Fruit fly (Drosophila melanogaster) whole organism, embryonic: Measurements from ENCODE around the gene CG34293.

Experiments
- CG10979 ChIP-seq: fragments of 200-800 bp; sonication (Bioruptor generic); optimal IDR thresholded peaks from 2 replicates; lab custom pipeline; 2018; ENCODE audit warnings: missing biosample characterization, mild to moderate bottlenecking, missing genetic modification characterization, moderate library complexity
- CG11247 ChIP-seq: fragments of 200-800 bp; sonication (Bioruptor generic); IDR thresholded peaks from 2 replicates; pipeline ENCODE4 v1.3.6; 2022; ENCODE audit warnings: missing biosample characterization, missing genetic modification characterization
- CG14965 ChIP-seq: fragments of 200-800 bp; sonication (Bioruptor generic); optimal IDR thresholded peaks from 2 replicates; lab custom pipeline; 2016; ENCODE audit warnings: missing biosample characterization, missing genetic modification characterization, borderline replicate concordance
- CG17385 ChIP-seq: fragments of 200-800 bp; sonication (Bioruptor generic); optimal IDR thresholded peaks from 3 replicates; lab custom pipeline; 2018; ENCODE audit warnings: missing biosample characterization, mild to moderate bottlenecking, missing genetic modification characterization
- CG18011 ChIP-seq: fragments of 200-800 bp; sonication (Bioruptor generic); optimal IDR thresholded peaks from 2 replicates; lab custom pipeline; 2017; ENCODE audit warnings: missing biosample characterization, missing genetic modification characterization, mild to moderate bottlenecking, moderate library complexity, missing genotype
- CG2129 ChIP-seq: fragments of 200-800 bp; sonication (Bioruptor generic); IDR thresholded peaks from 2 replicates; pipeline ENCODE4 v1.3.6; 2022; ENCODE audit warnings: missing biosample characterization, missing genetic modification characterization; ENCODE audit not compliant: partially characterized antibody
- CG2199 ChIP-seq: fragments of 200-800 bp; sonication (Bioruptor generic); IDR thresholded peaks from 3 replicates; pipeline ENCODE4 v1.3.6; 2022; ENCODE audit warnings: missing biosample characterization, missing genetic modification characterization
- CG32532 ChIP-seq: fragments of 200-800 bp; sonication (Bioruptor generic); IDR thresholded peaks from 2 replicates; pipeline ENCODE4 v1.3.6; 2022; ENCODE audit warnings: missing biosample characterization, missing genetic modification characterization
- CG32767 ChIP-seq: fragments of 200-800 bp; sonication (Bioruptor generic); IDR thresholded peaks from 2 replicates; pipeline ENCODE4 v1.3.6; 2022; ENCODE audit warnings: missing biosample characterization, missing genetic modification characterization
- CG3726 ChIP-seq: fragments of 200-800 bp; sonication (Bioruptor generic); IDR thresholded peaks from 3 replicates; pipeline ENCODE4, ENCODE4 v1.3.6; 2022; ENCODE audit warnings: missing biosample characterization, missing genetic modification characterization
- CG4328 ChIP-seq: fragments of 200-800 bp; sonication (Bioruptor generic); optimal IDR thresholded peaks from 3 replicates; lab custom pipeline; 2017; ENCODE audit warnings: missing biosample characterization, missing genetic modification reagents, missing genetic modification characterization
- CG4360 ChIP-seq: fragments of 200-800 bp; sonication (Bioruptor generic); IDR thresholded peaks from 2 replicates; pipeline ENCODE4 v1.3.6; 2022; ENCODE audit warnings: missing biosample characterization, missing genetic modification characterization
- CG5245 ChIP-seq: fragments of 200-800 bp; sonication (Bioruptor generic); optimal IDR thresholded peaks from 3 replicates; lab custom pipeline; 2016; ENCODE audit warnings: missing biosample characterization, missing genetic modification characterization
- CG9797 ChIP-seq: fragments of 200-800 bp; sonication (Bioruptor generic); optimal IDR thresholded peaks from 3 replicates; lab custom pipeline; 2018; ENCODE audit warnings: missing biosample characterization, mild to moderate bottlenecking, missing genetic modification characterization
- CG9876 ChIP-seq: fragments of 200-800 bp; sonication (Bioruptor generic); optimal IDR thresholded peaks from 2 replicates; lab custom pipeline; 2016; ENCODE audit warnings: missing biosample characterization, missing genetic modification characterization
- CrebB ChIP-seq: fragments of 200-800 bp; sonication (Bioruptor generic); optimal IDR thresholded peaks from 3 replicates; lab custom pipeline; 2018; ENCODE audit warnings: missing biosample characterization, mild to moderate bottlenecking, missing genetic modification characterization
- D19B ChIP-seq: fragments of 200-800 bp; sonication (Bioruptor generic); optimal IDR thresholded peaks from 2 replicates; lab custom pipeline; 2017; ENCODE audit warnings: missing biosample characterization, mild to moderate bottlenecking, missing genetic modification characterization
- Dad ChIP-seq: fragments of 200-800 bp; sonication (Bioruptor generic); optimal IDR thresholded peaks from 3 replicates; lab custom pipeline; 2016; ENCODE audit warnings: missing biosample characterization, missing genetic modification characterization
- Dref ChIP-seq: fragments of 200-800 bp; sonication (Bioruptor generic); IDR thresholded peaks from 2 replicates; pipeline ENCODE4 v1.3.6; 2022; ENCODE audit warnings: missing biosample characterization, missing genetic modification characterization
- Drgx ChIP-seq: fragments of 200-800 bp; sonication (Bioruptor generic); IDR thresholded peaks from 2 replicates; pipeline ENCODE4 v1.3.6; 2022; ENCODE audit warnings: missing biosample characterization, missing genetic modification characterization
- Eip74EF ChIP-seq, 2 experiments: fragments of 200-800 bp in 1 of 2; fragments of >200 bp in 1 of 2; sonication (Bioruptor generic) in 1 of 2; optimal IDR thresholded peaks; 2 replicates each; lab custom pipeline; 2017 to 2019; ENCODE audit warnings: missing biosample characterization in 2 of 2, missing genetic modification characterization in 2 of 2, mild to moderate bottlenecking in 1 of 2, moderate library complexity in 1 of 2
- Gug ChIP-seq: fragments of 200-800 bp; sonication (Bioruptor generic); IDR thresholded peaks from 4 replicates; pipeline ENCODE4 v1.3.6; 2022; ENCODE audit warnings: missing biosample characterization, missing genetic modification characterization
- HHEX ChIP-seq: fragments of 200-800 bp; sonication (Bioruptor generic); optimal IDR thresholded peaks from 3 replicates; lab custom pipeline; 2017; ENCODE audit warnings: missing biosample characterization, mild to moderate bottlenecking, missing genetic modification characterization, missing genetic modification reagents
- Hey ChIP-seq: fragments of 200-800 bp; sonication (Bioruptor generic); optimal IDR thresholded peaks from 3 replicates; lab custom pipeline; 2018; ENCODE audit warnings: missing biosample characterization, mild to moderate bottlenecking, missing genetic modification characterization
- Hr78 ChIP-seq, 2 experiments: fragments of 200-800 bp in 1 of 2; fragments of >200 bp in 1 of 2; sonication (Bioruptor generic) in 1 of 2; optimal IDR thresholded peaks; 2 replicates each; lab custom pipeline; 2017 to 2019; ENCODE audit warnings: missing biosample characterization in 2 of 2, missing genetic modification characterization in 2 of 2, mild to moderate bottlenecking in 1 of 2, moderate library complexity in 1 of 2
- Med ChIP-seq: fragments of 200-800 bp; sonication (Bioruptor generic); peaks from one replicate; lab custom pipeline; 2016; ENCODE audit warnings: missing biosample characterization, missing genetic modification characterization, mild to moderate bottlenecking, inconsistent platforms, moderate library complexity
- Mes4 ChIP-seq: fragments of 200-800 bp; sonication (Bioruptor generic); optimal IDR thresholded peaks from 2 replicates; lab custom pipeline; 2016; ENCODE audit warnings: missing biosample characterization, missing genetic modification characterization
- NFAT ChIP-seq: fragments of 200-800 bp; sonication (Bioruptor generic); IDR thresholded peaks from 2 replicates; pipeline ENCODE4 v1.3.6; 2022; ENCODE audit warnings: missing biosample characterization, missing genetic modification characterization
- Nf-YA ChIP-seq: fragments of 200-800 bp; sonication (Bioruptor generic); IDR thresholded peaks from 2 replicates; pipeline ENCODE4 v1.3.6; 2022; ENCODE audit warnings: missing biosample characterization, missing genetic modification characterization
- Ravus ChIP-seq: fragments of 200-800 bp; sonication (Bioruptor generic); IDR thresholded peaks from 2 replicates; pipeline ENCODE4 v1.3.6; 2022; ENCODE audit warnings: missing biosample characterization, missing genetic modification characterization
- Usf ChIP-seq: fragments of 200-800 bp; sonication (Bioruptor generic); optimal IDR thresholded peaks from 2 replicates; lab custom pipeline; 2017; ENCODE audit warnings: missing genotype, missing biosample characterization, missing genetic modification characterization
- dan ChIP-seq: fragments of 200-800 bp; sonication (Bioruptor generic); IDR thresholded peaks from 2 replicates; pipeline ENCODE4 v1.3.6; 2022; ENCODE audit warnings: missing biosample characterization, missing genetic modification characterization
- exex ChIP-seq: fragments of 200-800 bp; sonication (Bioruptor generic); optimal IDR thresholded peaks from 4 replicates; lab custom pipeline; 2018; ENCODE audit warnings: missing biosample characterization, mild to moderate bottlenecking, missing genetic modification characterization, moderate library complexity
- fd64A ChIP-seq: fragments of 200-800 bp; sonication (Bioruptor generic); optimal IDR thresholded peaks from 3 replicates; lab custom pipeline; 2018; ENCODE audit warnings: missing biosample characterization, mild to moderate bottlenecking, missing genetic modification characterization
- gt ChIP-seq: fragments of 200-800 bp; sonication (Bioruptor generic); IDR thresholded peaks from 2 replicates; pipeline ENCODE4 v1.3.6; 2022; ENCODE audit warnings: missing biosample characterization, missing genetic modification characterization
- h ChIP-seq: fragments of >200 bp; optimal IDR thresholded peaks from 2 replicates; lab custom pipeline; 2017
- her ChIP-seq: fragments of 200-800 bp; sonication (Bioruptor generic); optimal IDR thresholded peaks from 2 replicates; lab custom pipeline; 2016; ENCODE audit warnings: missing biosample characterization, missing genetic modification characterization
- maf-S ChIP-seq: fragments of 200-800 bp; sonication (Bioruptor generic); optimal IDR thresholded peaks from 2 replicates; lab custom pipeline; 2016; ENCODE audit warnings: missing biosample characterization, missing genetic modification characterization
- mam ChIP-seq: fragments of 200-800 bp; sonication (Bioruptor generic); optimal IDR thresholded peaks from 3 replicates; lab custom pipeline; 2016; ENCODE audit warnings: missing biosample characterization, missing genetic modification characterization
- mld ChIP-seq: fragments of 200-800 bp; sonication (Bioruptor generic); IDR thresholded peaks from 3 replicates; pipeline ENCODE4 v1.3.6; 2022; ENCODE audit warnings: missing biosample characterization, missing genetic modification characterization; ENCODE audit not compliant: partially characterized antibody
- nerfin-2 ChIP-seq: fragments of 200-800 bp; sonication (Bioruptor generic); IDR thresholded peaks from 2 replicates; pipeline ENCODE4 v1.3.6; 2022; ENCODE audit warnings: missing biosample characterization, missing genetic modification characterization; ENCODE audit not compliant: partially characterized antibody
- onecut ChIP-seq: fragments of 200-800 bp; sonication (Bioruptor generic); IDR thresholded peaks from 2 replicates; pipeline ENCODE4 v1.3.6; 2022; ENCODE audit warnings: missing biosample characterization, missing genetic modification characterization
- pho ChIP-seq: fragments of 200-800 bp; sonication (Bioruptor generic); optimal IDR thresholded peaks from 2 replicates; lab custom pipeline; 2016; ENCODE audit warnings: missing biosample characterization, missing genetic modification characterization
- pnt ChIP-seq: fragments of 200-800 bp; sonication (Bioruptor generic); optimal IDR thresholded peaks from 3 replicates; lab custom pipeline; 2016; ENCODE audit warnings: missing biosample characterization, missing genetic modification characterization
- sc ChIP-seq, 3 experiments: fragments of >200 bp in 2 of 3; fragments of 200-800 bp in 1 of 3; sonication (Bioruptor generic) in 1 of 3; optimal IDR thresholded peaks; 2 replicates in 2 of 3; 3 replicates in 1 of 3; lab custom pipeline; 2017; ENCODE audit warnings: mild to moderate bottlenecking in 1 of 3, missing biosample characterization in 1 of 3, missing genetic modification characterization in 1 of 3, missing genetic modification reagents in 1 of 3
- schlank ChIP-seq: fragments of 200-800 bp; sonication (Bioruptor generic); optimal IDR thresholded peaks from 2 replicates; lab custom pipeline; 2018; ENCODE audit warnings: missing biosample characterization, mild to moderate bottlenecking, missing genetic modification characterization
- sr ChIP-seq: fragments of 200-800 bp; sonication (Bioruptor generic); IDR thresholded peaks from 3 replicates; pipeline ENCODE4 v1.3.6; 2022; ENCODE audit warnings: missing biosample characterization, missing genetic modification characterization
- zen2 ChIP-seq: fragments of 200-800 bp; sonication (Bioruptor generic); IDR thresholded peaks from 3 replicates; pipeline ENCODE4 v1.3.6; 2022; ENCODE audit warnings: missing biosample characterization, missing genetic modification characterization; ENCODE audit not compliant: partially characterized antibody

CG34293 gene

DNA sequence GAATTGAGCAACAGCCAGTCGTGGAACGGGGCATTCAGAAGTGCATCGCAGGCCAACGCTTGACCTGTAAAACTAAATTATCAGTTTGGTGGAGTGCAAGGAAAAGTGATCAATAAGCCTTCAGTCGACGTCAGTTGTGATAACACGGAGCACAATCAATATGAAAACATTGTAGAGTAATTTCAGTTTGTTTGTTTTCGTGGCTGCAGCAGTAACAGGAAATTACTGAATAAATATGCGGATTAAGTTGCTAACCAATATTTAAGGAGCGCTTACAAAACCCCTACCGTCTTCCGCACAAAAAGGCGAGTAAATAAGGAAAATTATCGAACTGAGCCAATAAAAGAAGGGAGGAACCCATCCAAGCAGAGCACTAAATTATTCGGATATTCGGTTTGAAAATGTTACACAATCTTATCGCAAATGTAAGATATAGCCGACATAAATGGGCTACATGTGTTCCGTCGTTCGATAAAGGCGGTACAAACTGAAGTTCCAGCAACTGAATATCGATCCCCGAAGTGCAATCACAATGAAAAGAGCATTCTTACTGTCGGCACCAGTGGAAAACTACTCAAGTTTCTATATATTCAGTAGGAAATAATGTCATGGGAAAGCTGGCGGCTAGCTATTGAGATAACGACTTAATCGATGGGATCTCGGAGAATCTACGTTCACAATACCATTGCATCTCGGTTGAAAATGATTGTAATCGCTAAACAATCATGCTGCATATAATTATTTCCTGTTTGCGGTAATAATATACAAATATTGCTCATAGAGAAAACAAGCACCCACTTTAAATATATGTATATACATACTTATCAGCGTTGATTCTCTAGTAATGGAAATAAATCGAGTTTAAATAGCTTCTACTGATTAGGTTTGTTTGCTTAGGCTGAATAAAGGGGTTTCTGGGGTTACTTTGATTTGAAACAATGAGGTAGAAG is 29.4 kb downstream of the CG34293 start (continued):
- no peak for TF ChIP-seq Dref
- TF ChIP-seq CG10979 (tag; lab: Kevin White, UChicago) = peak; percentile 40
- no peak for TF ChIP-seq Gug
- TF ChIP-seq zen2 (GFP tag; lab: Robert Waterston, UW) = no peak
- TF ChIP-seq D19B = no peak
- TF ChIP-seq Drgx (GFP tag; lab: Robert Waterston, UW) = no peak
- TF ChIP-seq CG5245 = peak; percentile 53
- TF ChIP-seq CG4360 (GFP tag; lab: Robert Waterston, UW) = peak; percentile 60
- TF ChIP-seq CG4328 = peak; percentile 25
- TF ChIP-seq Ravus (GFP tag; lab: Robert Waterston, UW) = no peak
- TF ChIP-seq exex (tag; lab: Kevin White, UChicago) = peak; percentile 39
- peak; percentile 37; the same call in 1 of the 2 replicates for TF ChIP-seq CG11247 (GFP tag; lab: Robert Waterston, UW)
- no peak for TF ChIP-seq CG2129 (GFP tag; lab: Robert Waterston, UW)
- TF ChIP-seq mld (GFP tag; lab: Robert Waterston, UW) = no peak
- no peak for TF ChIP-seq NFAT (GFP tag; lab: Robert Waterston, UW)
- TF ChIP-seq mam (GFP tag; lab: Kevin White, UChicago) = peak; percentile 20
- peak; percentile 59 for TF ChIP-seq pnt (GFP tag; lab: Kevin White, UChicago)
- peak; percentile 63 for TF ChIP-seq CG14965 (GFP tag; lab: Kevin White, UChicago)
- TF ChIP-seq CG2199 = 0 out of 3 replicates have a peak, but pooled peaks have one; percentile 70
- TF ChIP-seq CrebB = peak; percentile 76
- TF ChIP-seq Hr78 (GFP tag; optimal IDR thresholded peaks at IDR 0.05; lab: Kevin White, UChicago) = peak in 1 of 2 experiments; percentile 55
- no peak for TF ChIP-seq nerfin-2 (GFP tag; lab: Robert Waterston, UW)
- no peak for TF ChIP-seq Hey (tag; lab: Kevin White, UChicago)
- TF ChIP-seq maf-S = peak; percentile 13
- TF ChIP-seq CG32532 (GFP tag; lab: Robert Waterston, UW) = no peak
- TF ChIP-seq her (GFP tag; lab: Kevin White, UChicago) = peak; percentile 25
- peak; percentile 73 for TF ChIP-seq onecut (GFP tag; lab: Robert Waterston, UW)
- TF ChIP-seq Eip74EF (GFP tag; optimal IDR thresholded peaks at IDR 0.05; lab: Kevin White, UChicago) = peak in 1 of 2 experiments; percentile 73
- TF ChIP-seq sr (GFP tag; lab: Robert Waterston, UW) = 0 out of 3 replicates have a peak, but pooled peaks have one; percentile 34
- TF ChIP-seq fd64A (GFP tag; lab: Kevin White, UChicago) = peak; percentile 77
- TF ChIP-seq CG9876 (GFP tag; lab: Kevin White, UChicago) = peak; percentile 43
- TF ChIP-seq h (lab: Kevin White, UChicago) = no peak
- TF ChIP-seq dan (GFP tag; lab: Robert Waterston, UW) = no peak
- no peak for TF ChIP-seq CG3726 (GFP tag; lab: Robert Waterston, UW)
- TF ChIP-seq Med (GFP tag; lab: Kevin White, UChicago) = peak; percentile 92
- TF ChIP-seq CG17385 (GFP tag; lab: Kevin White, UChicago) = peak; percentile 54
- peak; percentile 57; the same call in 1 of the 2 replicates for TF ChIP-seq CG32767
- peak; percentile 69 for TF ChIP-seq HHEX (GFP tag; lab: Kevin White, UChicago)
- TF ChIP-seq gt = no peak
- TF ChIP-seq pho = no peak
- no peak for TF ChIP-seq sc (optimal IDR thresholded peaks at IDR 0.05; lab: Kevin White, UChicago)
- TF ChIP-seq sc (GFP tag; optimal IDR thresholded peaks at IDR 0.05; lab: Kevin White, UChicago) = peak; percentile 75
- peak; percentile 71 for TF ChIP-seq Mes4 (GFP tag; lab: Kevin White, UChicago)
- TF ChIP-seq Nf-YA (GFP tag; lab: Robert Waterston, UW) = 0 out of 2 replicates have a peak, but pooled peaks have one; percentile 24
- peak; percentile 7 for TF ChIP-seq schlank (tag; lab: Kevin White, UChicago)
- TF ChIP-seq CG18011 = peak; percentile 8
- TF ChIP-seq Usf (GFP tag; lab: Kevin White, UChicago) = peak; percentile 25
- peak; percentile 1 for TF ChIP-seq CG9797 (GFP tag; lab: Kevin White, UChicago)
- TF ChIP-seq Dad (GFP tag; lab: Kevin White, UChicago) = peak; percentile 32
